Fruit fly (Drosophila melanogaster) whole organism, embryonic: ENCODE results near the gene CG32267.
A peak's percentile ranks its signal among the peaks of the same experiment; 100 is the strongest.

Source experiments
- Atf3 ChIP-seq: fragments of 200-800 bp; sonication (Bioruptor generic); optimal IDR thresholded peaks from 3 replicates; lab custom pipeline; 2016; ENCODE audit warnings: missing biosample characterization, missing genetic modification characterization
- CG10147 ChIP-seq: fragments of 200-800 bp; sonication (Bioruptor generic); optimal IDR thresholded peaks from 2 replicates; lab custom pipeline; 2019; ENCODE audit warnings: missing biosample characterization, mild to moderate bottlenecking, missing genetic modification characterization, moderate library complexity
- CG10274 ChIP-seq: fragments of 200-800 bp; sonication (Bioruptor generic); optimal IDR thresholded peaks from 3 replicates; lab custom pipeline; 2017; ENCODE audit warnings: missing biosample characterization, mild to moderate bottlenecking, missing genetic modification characterization
- CG10462 ChIP-seq: fragments of 200-800 bp; sonication (Bioruptor generic); optimal IDR thresholded peaks from 2 replicates; lab custom pipeline; 2016; ENCODE audit warnings: missing biosample characterization, missing genetic modification characterization
- CG13424 ChIP-seq: fragments of 200-800 bp; sonication (Bioruptor generic); optimal IDR thresholded peaks from 2 replicates; lab custom pipeline; 2019; ENCODE audit warnings: missing biosample characterization, mild to moderate bottlenecking, missing genetic modification characterization, moderate library complexity
- CG14710 ChIP-seq: fragments of 200-800 bp; sonication (Bioruptor generic); optimal IDR thresholded peaks from 3 replicates; lab custom pipeline; 2019; ENCODE audit warnings: missing biosample characterization, mild to moderate bottlenecking, missing genetic modification characterization, moderate library complexity
- CG17328 ChIP-seq: fragments of 200-800 bp; sonication (Bioruptor generic); IDR thresholded peaks from 2 replicates; pipeline ENCODE4 v1.3.6; 2022; ENCODE audit warnings: missing biosample characterization, missing genetic modification characterization
- CG17802 ChIP-seq: fragments of 200-800 bp; sonication (Bioruptor generic); optimal IDR thresholded peaks from 2 replicates; lab custom pipeline; 2018; ENCODE audit warnings: missing biosample characterization, mild to moderate bottlenecking, missing genetic modification characterization, moderate library complexity
- CG2202 ChIP-seq: fragments of 200-800 bp; sonication (Bioruptor generic); optimal IDR thresholded peaks from 2 replicates; lab custom pipeline; 2018; ENCODE audit warnings: missing biosample characterization, mild to moderate bottlenecking, missing genetic modification characterization
- CG30431 ChIP-seq: fragments of 200-800 bp; sonication (Bioruptor generic); optimal IDR thresholded peaks from 2 replicates; lab custom pipeline; 2017; ENCODE audit warnings: missing biosample characterization, missing genetic modification characterization
- CG3281 ChIP-seq: fragments of 200-800 bp; sonication (Bioruptor generic); optimal IDR thresholded peaks from 3 replicates; lab custom pipeline; 2017; ENCODE audit warnings: missing biosample characterization, mild to moderate bottlenecking, missing genetic modification characterization
- CG3726 ChIP-seq: fragments of 200-800 bp; sonication (Bioruptor generic); IDR thresholded peaks from 3 replicates; pipeline ENCODE4, ENCODE4 v1.3.6; 2022; ENCODE audit warnings: missing biosample characterization, missing genetic modification characterization
- CG4820 ChIP-seq: fragments of 200-800 bp; sonication (Bioruptor generic); optimal IDR thresholded peaks from 3 replicates; lab custom pipeline; 2016; ENCODE audit warnings: missing biosample characterization, missing genetic modification characterization
- CG5180 ChIP-seq: fragments of 200-800 bp; sonication (Bioruptor generic); optimal IDR thresholded peaks from 3 replicates; lab custom pipeline; 2017; ENCODE audit warnings: missing biosample characterization, missing genetic modification characterization, mild to moderate bottlenecking, moderate library complexity, missing genetic modification reagents
- CG7357 ChIP-seq: fragments of 200-800 bp; sonication (Bioruptor generic); IDR thresholded peaks from 3 replicates; pipeline ENCODE4 v1.3.6; 2022; ENCODE audit warnings: missing biosample characterization, missing genetic modification characterization
- CG7556 ChIP-seq: fragments of 200-800 bp; sonication (Bioruptor generic); optimal IDR thresholded peaks from 2 replicates; lab custom pipeline; 2017; ENCODE audit warnings: missing biosample characterization, mild to moderate bottlenecking, missing genetic modification characterization
- CG7745 ChIP-seq: fragments of 200-800 bp; sonication (Bioruptor generic); optimal IDR thresholded peaks from 2 replicates; lab custom pipeline; 2018; ENCODE audit warnings: missing biosample characterization, mild to moderate bottlenecking, missing genetic modification characterization, moderate library complexity
- CG7786 ChIP-seq: fragments of 200-800 bp; sonication (Bioruptor generic); optimal IDR thresholded peaks from 2 replicates; lab custom pipeline; 2016; ENCODE audit warnings: missing biosample characterization, missing genetic modification characterization
- CG8924 ChIP-seq: fragments of 200-800 bp; optimal IDR thresholded peaks from 3 replicates; lab custom pipeline; 2019; ENCODE audit warnings: missing biosample characterization, mild to moderate bottlenecking, missing genetic modification characterization, moderate library complexity
- CkIIα-i1 ChIP-seq: fragments of 200-800 bp; sonication (Bioruptor generic); IDR thresholded peaks from 2 replicates; pipeline ENCODE4 v1.3.6; 2022; ENCODE audit warnings: missing biosample characterization, missing genetic modification characterization
- CoRest ChIP-seq: fragments of 200-800 bp; sonication (Bioruptor generic); optimal IDR thresholded peaks from 3 replicates; lab custom pipeline; 2018; ENCODE audit warnings: missing biosample characterization, mild to moderate bottlenecking, missing genetic modification characterization, moderate library complexity
- Dip2 ChIP-seq: fragments of 200-800 bp; sonication (Bioruptor generic); IDR thresholded peaks from 2 replicates; pipeline ENCODE4 v1.3.6; 2022; ENCODE audit warnings: missing biosample characterization, missing genetic modification characterization
- Doc3 ChIP-seq: fragments of 200-800 bp; sonication (Bioruptor generic); IDR thresholded peaks from 3 replicates; pipeline ENCODE4 v1.3.6; 2022; ENCODE audit warnings: missing biosample characterization, missing genetic modification characterization; ENCODE audit not compliant: partially characterized antibody
- HLH3B ChIP-seq: fragments of 200-800 bp; sonication (Bioruptor generic); IDR thresholded peaks from 2 replicates; pipeline ENCODE4 v1.3.6; 2022; ENCODE audit warnings: missing biosample characterization, missing genetic modification characterization
- Lpt ChIP-seq: fragments of >200 bp; optimal IDR thresholded peaks from 2 replicates; lab custom pipeline; 2018; ENCODE audit warnings: missing biosample characterization, missing genetic modification characterization
- Max ChIP-seq: fragments of 200-800 bp; sonication (Bioruptor generic); optimal IDR thresholded peaks from 2 replicates; lab custom pipeline; 2016; ENCODE audit warnings: missing biosample characterization, mild to moderate bottlenecking, missing genetic modification characterization
- Med ChIP-seq: fragments of 200-800 bp; sonication (Bioruptor generic); peaks from one replicate; lab custom pipeline; 2016; ENCODE audit warnings: missing biosample characterization, missing genetic modification characterization, mild to moderate bottlenecking, inconsistent platforms, moderate library complexity
- NFAT ChIP-seq: fragments of 200-800 bp; sonication (Bioruptor generic); IDR thresholded peaks from 2 replicates; pipeline ENCODE4 v1.3.6; 2022; ENCODE audit warnings: missing biosample characterization, missing genetic modification characterization
- Sox102F ChIP-seq: fragments of 200-800 bp; sonication (Bioruptor generic); optimal IDR thresholded peaks from 2 replicates; lab custom pipeline; 2018; ENCODE audit warnings: missing biosample characterization, mild to moderate bottlenecking, missing genetic modification characterization, moderate library complexity
- Spps ChIP-seq: fragments of 200-800 bp; sonication (Bioruptor generic); optimal IDR thresholded peaks from 2 replicates; lab custom pipeline; 2018; ENCODE audit warnings: missing biosample characterization, mild to moderate bottlenecking, missing genetic modification characterization
- Sry-β ChIP-seq: fragments of 200-800 bp; sonication (Bioruptor generic); optimal IDR thresholded peaks from 2 replicates; lab custom pipeline; 2018; ENCODE audit warnings: missing biosample characterization, mild to moderate bottlenecking, missing genetic modification characterization, moderate library complexity
- ab ChIP-seq: fragments of 200-800 bp; sonication (Bioruptor generic); optimal IDR thresholded peaks from 2 replicates; lab custom pipeline; 2016; ENCODE audit warnings: missing biosample characterization, missing genetic modification characterization
- chm ChIP-seq: fragments of 200-800 bp; sonication (Bioruptor generic); IDR thresholded peaks from 2 replicates; pipeline ENCODE4 v1.3.6; 2022; ENCODE audit warnings: missing biosample characterization, missing genetic modification characterization
- dpn ChIP-seq, 2 experiments: fragments of 200-800 bp; sonication (Bioruptor generic); optimal IDR thresholded peaks; 3 replicates each; lab custom pipeline; 2016; ENCODE audit warnings: missing biosample characterization in 2 of 2, missing genetic modification characterization in 2 of 2
- ewg ChIP-seq: fragments of 200-800 bp; sonication (Bioruptor generic); optimal IDR thresholded peaks from 3 replicates; lab custom pipeline; 2017; ENCODE audit warnings: mild to moderate bottlenecking, missing biosample characterization, missing genetic modification reagents, missing genetic modification characterization
- eyg ChIP-seq: fragments of 200-800 bp; sonication (Bioruptor generic); optimal IDR thresholded peaks from 3 replicates; lab custom pipeline; 2016; ENCODE audit warnings: missing biosample characterization, missing genetic modification characterization
- jing ChIP-seq: fragments of 200-800 bp; sonication (Bioruptor generic); optimal IDR thresholded peaks from 2 replicates; lab custom pipeline; 2018; ENCODE audit warnings: missing biosample characterization, mild to moderate bottlenecking, missing genetic modification characterization
- lbe ChIP-seq: fragments of 200-800 bp; sonication (Bioruptor generic); optimal IDR thresholded peaks from 2 replicates; lab custom pipeline; 2016; ENCODE audit warnings: missing biosample characterization, mild to moderate bottlenecking, missing genetic modification characterization
- nerfin-1 ChIP-seq: fragments of 200-800 bp; sonication (Bioruptor generic); optimal IDR thresholded peaks from 3 replicates; lab custom pipeline; 2019; ENCODE audit warnings: missing biosample characterization, mild to moderate bottlenecking, missing genetic modification characterization, moderate library complexity
- nerfin-2 ChIP-seq: fragments of 200-800 bp; sonication (Bioruptor generic); IDR thresholded peaks from 2 replicates; pipeline ENCODE4 v1.3.6; 2022; ENCODE audit warnings: missing biosample characterization, missing genetic modification characterization; ENCODE audit not compliant: partially characterized antibody
- onecut ChIP-seq: fragments of 200-800 bp; sonication (Bioruptor generic); IDR thresholded peaks from 2 replicates; pipeline ENCODE4 v1.3.6; 2022; ENCODE audit warnings: missing biosample characterization, missing genetic modification characterization
- pnt ChIP-seq: fragments of 200-800 bp; sonication (Bioruptor generic); optimal IDR thresholded peaks from 3 replicates; lab custom pipeline; 2016; ENCODE audit warnings: missing biosample characterization, missing genetic modification characterization
- pum ChIP-seq: fragments of 200-800 bp; sonication (Bioruptor generic); optimal IDR thresholded peaks from 2 replicates; lab custom pipeline; 2016; ENCODE audit warnings: missing biosample characterization, missing genetic modification characterization
- shn ChIP-seq: fragments of 200-800 bp; sonication (Bioruptor generic); optimal IDR thresholded peaks from 3 replicates; lab custom pipeline; 2016; ENCODE audit warnings: missing biosample characterization, missing genetic modification characterization
- slou ChIP-seq: fragments of 200-800 bp; sonication (Bioruptor generic); optimal IDR thresholded peaks from 3 replicates; lab custom pipeline; 2016; ENCODE audit warnings: missing biosample characterization, missing genetic modification characterization
- sr ChIP-seq: fragments of 200-800 bp; sonication (Bioruptor generic); IDR thresholded peaks from 3 replicates; pipeline ENCODE4 v1.3.6; 2022; ENCODE audit warnings: missing biosample characterization, missing genetic modification characterization
- ssp ChIP-seq: fragments of 200-800 bp; sonication (Bioruptor generic); IDR thresholded peaks from 2 replicates; pipeline ENCODE4 v1.3.6; 2022; ENCODE audit warnings: missing biosample characterization, missing genetic modification characterization
- tll ChIP-seq, 2 experiments: fragments of 200-800 bp in 1 of 2; fragments of >200 bp in 1 of 2; sonication (Bioruptor generic) in 1 of 2; optimal IDR thresholded peaks; 2 replicates each; lab custom pipeline; 2017 to 2019; ENCODE audit warnings: missing biosample characterization in 2 of 2, missing genetic modification characterization in 2 of 2, mild to moderate bottlenecking in 1 of 2, moderate library complexity in 1 of 2
- tna ChIP-seq: fragments of 200-800 bp; sonication (Bioruptor generic); IDR thresholded peaks from 2 replicates; pipeline ENCODE4 v1.3.6; 2022; ENCODE audit warnings: missing biosample characterization, missing genetic modification characterization; ENCODE audit not compliant: partially characterized antibody
- tup ChIP-seq: fragments of 200-800 bp; sonication (Bioruptor generic); optimal IDR thresholded peaks from 2 replicates; lab custom pipeline; 2016; ENCODE audit warnings: missing biosample characterization, mild to moderate bottlenecking, missing genetic modification characterization, moderate library complexity
- usp ChIP-seq: fragments of >200 bp; optimal IDR thresholded peaks from 2 replicates; lab custom pipeline; 2017; ENCODE audit warnings: missing biosample characterization, missing genetic modification characterization

Gene CG32267

dm6 chr3L:3472786-3473185 lies 873 bp upstream of the CG32267 start (continued):
- TF ChIP-seq CG14710 (tag; lab: Kevin White, UChicago) (peak; percentile 14), ssp (GFP tag; lab: Robert Waterston, UW) (no peak; the same call in 1 of the 2 replicates), onecut (GFP tag; lab: Robert Waterston, UW) (peak; percentile 59), CG5180 (peak; percentile 49), Med (GFP tag; lab: Kevin White, UChicago) (peak; percentile 96), CG13424 (tag; lab: Kevin White, UChicago) (peak; percentile 82), CG30431 (GFP tag; lab: Kevin White, UChicago) (peak; percentile 18), CG7745 (tag; lab: Kevin White, UChicago) (no peak), Dip2 (GFP tag; lab: Robert Waterston, UW) (no peak), CG7556 (GFP tag; lab: Kevin White, UChicago) (peak; percentile 87), CG17328 (GFP tag; lab: Robert Waterston, UW) (peak; percentile 69), tll (GFP tag; optimal IDR thresholded peaks at IDR 0.05; lab: Kevin White, UChicago) (no peak), lbe (GFP tag; lab: Kevin White, UChicago) (no peak), CG8924 (peak; percentile 77), sr (GFP tag; lab: Robert Waterston, UW) (no peak), Sox102F (GFP tag; lab: Kevin White, UChicago) (peak; percentile 59), pnt (peak; percentile 26), Lpt (no peak), Spps (tag; lab: Kevin White, UChicago) (no peak), CG7357 (GFP tag; lab: Robert Waterston, UW) (0 out of 3 replicates have a peak, but pooled peaks have one; percentile 26), CG3281 (GFP tag; lab: Kevin White, UChicago) (peak; percentile 88), chm (GFP tag; lab: Robert Waterston, UW) (peak; percentile 78; the same call in 1 of the 2 replicates), usp (GFP tag; lab: Kevin White, UChicago) (no peak), Max (GFP tag; lab: Kevin White, UChicago) (no peak), dpn (GFP tag; optimal IDR thresholded peaks at IDR 0.05; lab: Kevin White, UChicago) (peak; percentile 61 to 64), CkIIα-i1 (GFP tag; lab: Robert Waterston, UW) (no peak), ewg (GFP tag; lab: Kevin White, UChicago) (peak; percentile 5), CG4820 (peak; percentile 32), nerfin-1 (peak; percentile 72), tup (GFP tag; lab: Kevin White, UChicago) (peak; percentile 14), CoRest (tag; lab: Kevin White, UChicago) (peak; percentile 68), CG10462 (GFP tag; lab: Kevin White, UChicago) (no peak), shn (GFP tag; lab: Kevin White, UChicago) (no peak), Sry-β (GFP tag; lab: Kevin White, UChicago) (no peak), CG10274 (peak; percentile 51), pum (GFP tag; lab: Kevin White, UChicago) (no peak), CG3726 (GFP tag; lab: Robert Waterston, UW) (no peak), Doc3 (no peak), CG7786 (GFP tag; lab: Kevin White, UChicago) (peak; percentile 45), slou (GFP tag; lab: Kevin White, UChicago) (no peak), CG10147 (GFP tag; lab: Kevin White, UChicago) (peak; percentile 73), nerfin-2 (GFP tag; lab: Robert Waterston, UW) (no peak), HLH3B (GFP tag; lab: Robert Waterston, UW) (peak; percentile 68), CG2202 (no peak), eyg (GFP tag; lab: Kevin White, UChicago) (no peak), CG17802 (tag; lab: Kevin White, UChicago) (no peak), ab (GFP tag; lab: Kevin White, UChicago) (no peak), NFAT (GFP tag; lab: Robert Waterston, UW) (peak; percentile 62), jing (GFP tag; lab: Kevin White, UChicago) (no peak), Atf3 (GFP tag; lab: Kevin White, UChicago) (no peak), tna (GFP tag; lab: Robert Waterston, UW) (no peak)
